Worm (Caenorhabditis elegans) whole organism, late embryonic: ENCODE measurements around the gene F10E9.3.

Source experiments
- ama-1 ChIP-seq: fragments of 150-350 bp; optimal IDR thresholded peaks from 2 replicates; lab custom pipeline; 2014
- elt-2 ChIP-seq: sonication (generic microtip); optimal IDR thresholded peaks from 2 replicates; lab custom pipeline; 2016; ENCODE audit warnings: missing genetic modification reagents, missing genetic modification characterization, missing compliant biosample characterization
- fkh-10 ChIP-seq: fragments of 150-350 bp; optimal IDR thresholded peaks from 2 replicates; lab custom pipeline; 2014; ENCODE audit warnings: missing biosample characterization, missing genetic modification reagents, missing genetic modification characterization
- hlh-30 ChIP-seq: sonication (generic microtip); optimal IDR thresholded peaks from 2 replicates; lab custom pipeline; 2017; ENCODE audit warnings: antibody characterized with exemption, missing genetic modification characterization, missing compliant biosample characterization; ENCODE audit not compliant: insufficient read depth
- pag-3 ChIP-seq: sonication (generic microtip); optimal IDR thresholded peaks from 2 replicates; lab custom pipeline; 2016; ENCODE audit warnings: missing compliant biosample characterization, missing genetic modification characterization, borderline replicate concordance
- sox-4 ChIP-seq: sonication (generic microtip); optimal IDR thresholded peaks from 2 replicates; lab custom pipeline; 2017; ENCODE audit warnings: mild to moderate bottlenecking, missing genetic modification characterization, inconsistent platforms, missing compliant biosample characterization
- tbx-2 ChIP-seq: sonication (generic microtip); optimal IDR thresholded peaks from 2 replicates; lab custom pipeline; 2016; ENCODE audit warnings: missing genetic modification characterization, missing compliant biosample characterization

DNA sequence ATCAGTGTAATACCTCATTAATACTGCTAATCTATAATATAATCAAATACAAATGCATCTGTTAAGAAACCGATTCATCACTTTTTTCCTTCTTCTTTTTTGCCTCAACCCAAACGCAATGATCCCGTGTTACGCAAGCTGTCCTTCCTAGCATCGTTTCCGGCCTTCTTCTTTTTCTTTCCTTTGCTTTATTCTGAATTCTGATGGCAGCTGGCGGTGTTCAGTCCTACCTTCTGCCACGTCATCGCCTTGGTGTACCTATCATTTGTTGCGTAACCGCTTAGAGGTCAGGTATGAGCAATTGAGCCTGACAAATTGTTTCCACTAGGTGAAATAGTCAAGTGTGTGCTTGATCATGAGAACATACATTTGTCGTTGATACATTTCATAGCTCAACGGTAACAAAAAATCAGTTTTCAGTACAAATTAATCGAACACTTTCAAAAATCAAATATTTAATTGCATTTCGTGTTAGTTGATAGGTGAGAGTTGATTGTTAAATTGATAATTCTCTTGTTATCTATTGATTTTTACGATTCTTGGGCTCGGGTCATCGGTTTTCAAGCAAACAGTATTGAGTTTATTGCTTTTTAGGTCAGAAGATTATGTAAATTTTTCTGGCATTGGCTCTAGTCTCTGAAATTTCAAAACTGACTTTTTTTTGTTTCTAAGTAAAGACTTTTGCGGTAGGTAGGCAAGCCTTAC lies 12.4 kb upstream of the F10E9.3 start:
- peak; percentile 37 for TF ChIP-seq tbx-2 (tag; lab: Kevin White, UChicago)
- TF ChIP-seq elt-2 (tag; lab: Kevin White, UChicago) = peak; percentile 30
- no peak for TF ChIP-seq ama-1 (lab: Kevin White, UChicago)
- no peak for TF ChIP-seq hlh-30 (tag; lab: Kevin White, UChicago)
- no peak for TF ChIP-seq sox-4 (tag; lab: Kevin White, UChicago)
- TF ChIP-seq pag-3 = no peak
- TF ChIP-seq fkh-10 (GFP tag; lab: Kevin White, UChicago) = no peak
